Worm (Caenorhabditis elegans) whole organism, early embryonic: ENCODE measurements around the gene F14H3.4.

Source experiments
- B0310.2 ChIP-seq: sonication (generic microtip); optimal IDR thresholded peaks from 2 replicates; lab custom pipeline; 2016; ENCODE audit warnings: mild to moderate bottlenecking, missing genetic modification characterization, missing compliant biosample characterization
- F13C5.2 ChIP-seq: sonication (generic microtip); optimal IDR thresholded peaks from 2 replicates; lab custom pipeline; 2017; ENCODE audit warnings: mild to moderate bottlenecking, missing genetic modification characterization, inconsistent platforms, missing compliant biosample characterization
- aly-1 ChIP-seq: sonication (generic microtip); optimal IDR thresholded peaks from 2 replicates; lab custom pipeline; 2016; ENCODE audit warnings: missing genetic modification characterization, missing compliant biosample characterization
- ama-1 ChIP-seq: fragments of 150-350 bp; optimal IDR thresholded peaks from 2 replicates; lab custom pipeline; 2014
- ceh-13 ChIP-seq: fragments of 200-800 bp; sonication (Bioruptor generic); optimal IDR thresholded peaks from 2 replicates; lab custom pipeline; 2018; ENCODE audit warnings: mild to moderate bottlenecking, missing genetic modification characterization, missing compliant biosample characterization
- ceh-36 ChIP-seq: sonication (generic microtip); optimal IDR thresholded peaks from 2 replicates; lab custom pipeline; 2016; ENCODE audit warnings: missing genetic modification characterization, inconsistent platforms, missing compliant biosample characterization
- ets-7 ChIP-seq: sonication (generic microtip); optimal IDR thresholded peaks from 2 replicates; lab custom pipeline; 2016; ENCODE audit warnings: missing genotype, missing genetic modification characterization, missing compliant biosample characterization
- flt-1 ChIP-seq: fragments of 200-800 bp; sonication (Bioruptor generic); IDR thresholded peaks from 2 replicates; pipeline ENCODE4 v1.3.6; 2022; ENCODE audit warnings: missing genetic modification characterization, missing compliant biosample characterization
- hmbx-1 ChIP-seq: sonication (generic microtip); optimal IDR thresholded peaks from 2 replicates; lab custom pipeline; 2016; ENCODE audit warnings: mild to moderate bottlenecking, missing genetic modification characterization, missing compliant biosample characterization
- hmg-4 ChIP-seq: fragments of 200-800 bp; sonication (Bioruptor generic); optimal IDR thresholded peaks from 2 replicates; lab custom pipeline; 2018; ENCODE audit warnings: mild to moderate bottlenecking, missing genetic modification characterization, missing compliant biosample characterization
- hnd-1 ChIP-seq: sonication (generic microtip); optimal IDR thresholded peaks from 2 replicates; lab custom pipeline; 2016; ENCODE audit warnings: missing genetic modification characterization, missing compliant biosample characterization
- pes-1 ChIP-seq: fragments of 200-800 bp; sonication (Bioruptor generic); IDR thresholded peaks from 2 replicates; pipeline ENCODE4 v1.3.6; 2022; ENCODE audit warnings: missing genetic modification reagents, missing genetic modification characterization, missing compliant biosample characterization
- scrt-1 ChIP-seq: fragments of 200-800 bp; sonication (Bioruptor generic); IDR thresholded peaks from 2 replicates; pipeline ENCODE4 v1.3.6; 2022; ENCODE audit warnings: missing genetic modification characterization, missing compliant biosample characterization
- sea-1 ChIP-seq: fragments of 200-800 bp; sonication (Bioruptor generic); conservative IDR thresholded peaks from 2 replicates; pipeline ENCODE4 v1.3.6; 2022; ENCODE audit warnings: missing genetic modification characterization, missing compliant biosample characterization
- tbx-11 ChIP-seq: fragments of 200-800 bp; sonication (Bioruptor generic); IDR thresholded peaks from 2 replicates; pipeline ENCODE4 v1.3.6; 2022; ENCODE audit warnings: missing genetic modification characterization, missing compliant biosample characterization
- tbx-37 ChIP-seq: fragments of 200-800 bp; sonication (Bioruptor generic); conservative IDR thresholded peaks from 2 replicates; pipeline ENCODE4 v1.3.6; 2022; ENCODE audit warnings: missing genetic modification reagents, missing genetic modification characterization, missing compliant biosample characterization
- tra-4 ChIP-seq: sonication (generic microtip); optimal IDR thresholded peaks from 2 replicates; lab custom pipeline; 2017; ENCODE audit warnings: missing genetic modification characterization, missing compliant biosample characterization

Gene F14H3.4

DNA sequence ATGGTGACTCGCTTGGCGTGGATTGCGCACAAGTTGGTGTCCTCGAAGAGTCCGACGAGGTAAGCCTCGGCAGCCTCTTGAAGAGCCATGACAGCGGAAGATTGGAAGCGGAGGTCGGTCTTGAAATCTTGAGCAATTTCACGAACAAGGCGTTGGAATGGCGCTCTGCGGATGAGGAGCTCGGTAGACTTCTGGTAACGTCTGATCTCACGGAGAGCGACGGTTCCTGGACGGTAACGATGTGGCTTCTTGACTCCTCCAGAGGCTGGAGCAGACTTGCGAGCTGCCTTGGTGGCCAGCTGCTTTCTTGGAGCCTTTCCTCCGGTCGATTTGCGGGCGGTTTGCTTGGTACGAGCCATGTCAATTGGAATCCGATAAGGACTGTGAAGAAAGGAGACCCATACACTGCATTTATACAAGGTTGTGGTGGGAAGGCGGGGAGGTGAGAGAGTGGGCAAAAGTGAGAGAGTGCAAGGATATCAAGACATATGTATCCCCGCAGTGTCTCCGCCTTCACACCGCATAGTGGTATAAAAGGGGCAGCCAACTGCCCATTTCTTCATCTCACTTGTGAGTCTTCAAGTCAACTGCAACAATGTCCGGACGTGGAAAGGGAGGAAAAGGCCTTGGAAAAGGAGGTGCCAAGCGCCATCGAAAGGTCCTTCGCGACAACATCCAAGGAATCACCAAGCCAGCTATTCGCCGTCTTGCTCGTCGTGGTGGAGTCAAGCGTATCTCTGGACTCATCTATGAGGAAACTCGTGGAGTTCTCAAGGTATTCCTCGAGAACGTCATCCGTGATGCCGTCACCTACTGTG, 12.7 kb downstream of the F14H3.4 start, which contains the start of the genes his-2 and his-1:
TSS of gene his-2 (minus strand) at position 359 of the 818 bp plus-strand sequence.
TSS of gene his-1 (plus strand) at position 596 of the 818 bp plus-strand sequence.
- peak; percentile 73 for TF ChIP-seq pes-1
- peak; percentile 95 for TF ChIP-seq ama-1 (lab: Kevin White, UChicago)
- TF ChIP-seq sea-1 (GFP tag; lab: Robert Waterston, UW) = peak; percentile 47; the same call in 1 of the 2 replicates
- TF ChIP-seq aly-1 (tag; lab: Kevin White, UChicago) = peak; percentile 61
- peak; percentile 43 for TF ChIP-seq flt-1
- TF ChIP-seq tbx-11 (GFP tag; lab: Robert Waterston, UW) = peak; percentile 49; the same call in 1 of the 2 replicates

DNA sequence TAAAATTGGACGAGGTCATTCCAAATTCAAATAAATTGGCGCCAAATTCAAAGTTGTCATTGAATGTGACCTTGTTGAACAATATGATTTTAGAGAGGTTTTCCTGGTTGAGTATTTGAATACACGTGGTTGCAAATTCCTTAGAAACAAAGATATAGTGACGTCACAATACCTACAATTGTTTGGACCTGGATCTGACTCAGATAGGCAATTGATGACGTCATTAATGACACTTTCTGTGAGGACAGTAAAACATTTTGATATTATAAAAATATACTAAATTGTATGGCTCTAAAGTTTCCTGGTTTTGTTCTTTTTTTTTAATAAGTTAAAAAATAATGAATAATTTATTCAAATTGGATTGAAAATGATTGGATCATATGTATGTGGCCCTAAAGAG, 13.5 kb downstream of the F14H3.4 start:
- TF ChIP-seq hmg-4 (GFP tag; lab: Kevin White, UChicago) (no peak), ama-1 (lab: Kevin White, UChicago) (no peak), tra-4 (tag; lab: Kevin White, UChicago) (no peak), ceh-36 (tag; lab: Kevin White, UChicago) (no peak), sea-1 (GFP tag; lab: Robert Waterston, UW) (no peak), B0310.2 (tag; lab: Kevin White, UChicago) (no peak), tbx-37 (GFP tag; lab: Robert Waterston, UW) (no peak), hnd-1 (tag; lab: Kevin White, UChicago) (no peak), tbx-11 (GFP tag; lab: Robert Waterston, UW) (no peak), F13C5.2 (tag; lab: Kevin White, UChicago) (no peak), scrt-1 (GFP tag; lab: Robert Waterston, UW) (no peak), ceh-13 (GFP tag; lab: Kevin White, UChicago) (no peak), aly-1 (tag; lab: Kevin White, UChicago) (no peak)

DNA sequence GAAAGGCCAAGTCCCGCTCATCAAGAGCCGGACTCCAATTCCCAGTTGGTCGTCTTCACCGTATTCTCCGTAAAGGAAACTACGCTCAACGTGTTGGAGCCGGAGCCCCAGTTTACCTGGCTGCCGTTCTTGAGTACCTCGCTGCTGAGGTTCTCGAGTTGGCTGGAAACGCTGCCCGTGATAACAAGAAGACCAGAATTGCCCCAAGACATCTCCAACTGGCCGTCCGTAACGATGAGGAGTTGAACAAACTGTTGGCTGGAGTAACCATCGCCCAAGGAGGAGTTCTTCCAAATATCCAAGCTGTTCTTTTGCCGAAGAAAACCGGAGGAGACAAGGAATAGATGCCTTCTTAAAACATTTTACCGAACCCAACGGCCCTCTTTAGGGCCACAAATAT, 14.0 kb downstream of the F14H3.4 start:
- TF ChIP-seq scrt-1 (GFP tag; lab: Robert Waterston, UW) = 0 out of 2 replicates have a peak, but pooled peaks have one; percentile 17
- TF ChIP-seq hmbx-1 (tag; lab: Kevin White, UChicago) = peak; percentile 8
- TF ChIP-seq aly-1 (tag; lab: Kevin White, UChicago) = peak; percentile 45
- peak; percentile 61 for TF ChIP-seq pes-1
- TF ChIP-seq flt-1 = 0 out of 2 replicates have a peak, but pooled peaks have one; percentile 6
- TF ChIP-seq ama-1 (lab: Kevin White, UChicago) = peak; percentile 77

DNA sequence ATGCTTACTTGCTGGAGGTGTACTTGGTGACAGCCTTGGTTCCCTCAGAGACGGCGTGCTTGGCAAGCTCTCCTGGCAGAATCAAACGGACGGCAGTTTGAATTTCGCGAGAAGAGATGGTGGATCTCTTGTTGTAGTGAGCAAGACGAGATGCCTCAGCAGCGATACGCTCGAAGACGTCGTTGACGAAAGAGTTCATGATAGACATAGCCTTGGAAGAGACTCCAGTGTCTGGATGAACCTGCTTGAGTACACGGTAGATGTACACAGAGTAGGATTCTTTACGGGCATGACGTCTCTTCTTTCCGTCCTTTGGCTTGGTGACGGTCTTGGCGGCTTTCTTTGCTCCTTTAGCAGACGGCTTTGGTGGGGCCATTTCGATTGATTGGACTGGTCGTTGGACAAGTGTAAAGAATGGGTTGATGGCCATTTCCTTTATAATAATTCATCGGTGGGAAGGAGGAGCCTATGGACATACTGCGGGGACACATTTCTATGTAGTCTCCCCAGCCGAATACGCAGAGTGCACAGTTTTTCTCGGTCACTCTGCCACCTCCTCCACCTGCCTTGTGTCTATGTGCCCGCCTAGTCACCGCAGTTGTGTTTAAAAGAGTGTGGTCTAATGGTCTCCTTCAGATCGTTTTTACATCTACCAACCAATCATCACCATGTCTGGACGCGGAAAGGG, 14.6 kb downstream of the F14H3.4 start, which contains the start of the genes his-4 and his-3:
TSS of gene his-4 (minus strand) at position 376 of the 688 bp plus-strand sequence.
TSS of gene his-3 (plus strand) at position 669 of the 688 bp plus-strand sequence.
- TF ChIP-seq aly-1 (tag; lab: Kevin White, UChicago) = peak; percentile 58
- TF ChIP-seq tbx-11 (GFP tag; lab: Robert Waterston, UW) = 0 out of 2 replicates have a peak, but pooled peaks have one; percentile 4
- 0 out of 2 replicates have a peak, but pooled peaks have one; percentile 9 for TF ChIP-seq tbx-37 (GFP tag; lab: Robert Waterston, UW)
- peak; percentile 87 for TF ChIP-seq ama-1 (lab: Kevin White, UChicago)
- peak; percentile 69 for TF ChIP-seq sea-1 (GFP tag; lab: Robert Waterston, UW)
- TF ChIP-seq flt-1 = peak; percentile 59; the same call in 1 of the 2 replicates
- peak; percentile 80 for TF ChIP-seq pes-1

DNA sequence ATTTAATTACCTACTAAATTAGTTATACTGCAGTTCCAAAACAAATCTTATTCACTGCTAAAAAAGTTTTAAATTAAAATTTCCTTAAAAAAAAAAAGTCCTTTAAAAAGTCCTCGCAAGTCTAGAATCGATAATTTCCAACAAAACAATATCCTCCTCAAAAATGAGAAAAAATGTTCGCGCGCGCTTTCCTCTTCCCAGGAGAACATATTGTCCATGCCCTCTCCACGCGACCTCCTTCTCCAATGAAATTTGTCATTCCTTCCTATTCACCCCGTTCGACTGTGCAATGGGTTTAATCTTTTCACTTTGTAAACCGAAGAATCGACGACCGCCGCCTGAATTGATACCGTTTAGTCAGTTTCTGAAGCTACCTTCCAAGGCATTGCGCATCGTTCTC, 18.7 kb downstream of the F14H3.4 start, which contains the start of gene T10C6.10:
TSS of gene T10C6.10 (plus strand) at position 248 of the 400 bp plus-strand sequence.
- no peak for TF ChIP-seq ceh-13 (GFP tag; lab: Kevin White, UChicago)
- TF ChIP-seq sea-1 (GFP tag; lab: Robert Waterston, UW) = no peak
- TF ChIP-seq scrt-1 (GFP tag; lab: Robert Waterston, UW) = no peak
- no peak for TF ChIP-seq F13C5.2 (tag; lab: Kevin White, UChicago)
- TF ChIP-seq hmbx-1 (tag; lab: Kevin White, UChicago) = no peak
- no peak for TF ChIP-seq ama-1 (lab: Kevin White, UChicago)
- TF ChIP-seq aly-1 (tag; lab: Kevin White, UChicago) = no peak
- no peak for TF ChIP-seq tra-4 (tag; lab: Kevin White, UChicago)
- no peak for TF ChIP-seq hnd-1 (tag; lab: Kevin White, UChicago)
- no peak for TF ChIP-seq hmg-4 (GFP tag; lab: Kevin White, UChicago)
- TF ChIP-seq tbx-11 (GFP tag; lab: Robert Waterston, UW) = no peak
- no peak for TF ChIP-seq pes-1
- TF ChIP-seq B0310.2 (tag; lab: Kevin White, UChicago) = no peak
- TF ChIP-seq tbx-37 (GFP tag; lab: Robert Waterston, UW) = no peak
- no peak for TF ChIP-seq flt-1
- no peak for TF ChIP-seq ets-7
- TF ChIP-seq ceh-36 (tag; lab: Kevin White, UChicago) = no peak

DNA sequence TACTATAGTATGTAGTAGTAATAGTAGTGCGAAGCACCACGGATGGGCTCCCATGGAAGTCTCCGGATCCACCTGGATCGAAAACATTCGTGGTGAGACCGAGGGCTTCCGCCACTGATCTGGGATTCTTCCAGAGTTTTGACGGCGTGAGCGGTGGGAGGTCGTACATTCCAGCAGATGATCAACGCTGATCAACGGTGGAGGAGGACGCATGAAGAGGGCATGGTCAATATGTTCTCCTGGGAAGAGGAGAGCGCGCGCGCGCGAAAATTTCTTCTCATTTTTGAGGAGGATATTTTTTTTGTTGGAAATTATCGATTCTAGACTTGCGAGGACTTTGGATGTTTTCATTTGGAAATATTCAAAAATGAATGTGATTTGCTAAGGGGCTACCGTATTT, 21.4 kb downstream of the F14H3.4 start:
- no peak for TF ChIP-seq ceh-13 (GFP tag; lab: Kevin White, UChicago)
- TF ChIP-seq tra-4 (tag; lab: Kevin White, UChicago) = no peak
- TF ChIP-seq flt-1 = no peak
- no peak for TF ChIP-seq scrt-1 (GFP tag; lab: Robert Waterston, UW)
- TF ChIP-seq F13C5.2 (tag; lab: Kevin White, UChicago) = no peak
- no peak for TF ChIP-seq B0310.2 (tag; lab: Kevin White, UChicago)
- TF ChIP-seq aly-1 (tag; lab: Kevin White, UChicago) = no peak
- no peak for TF ChIP-seq ama-1 (lab: Kevin White, UChicago)
- no peak for TF ChIP-seq sea-1 (GFP tag; lab: Robert Waterston, UW)
- TF ChIP-seq tbx-37 (GFP tag; lab: Robert Waterston, UW) = no peak
- TF ChIP-seq ets-7 = no peak
- no peak for TF ChIP-seq hnd-1 (tag; lab: Kevin White, UChicago)
- no peak for TF ChIP-seq tbx-11 (GFP tag; lab: Robert Waterston, UW)
- no peak for TF ChIP-seq hmg-4 (GFP tag; lab: Kevin White, UChicago)
- no peak for TF ChIP-seq hmbx-1 (tag; lab: Kevin White, UChicago)
- TF ChIP-seq pes-1 = no peak
- no peak for TF ChIP-seq ceh-36 (tag; lab: Kevin White, UChicago)
